Fruit fly (Drosophila melanogaster): ENCODE measurements around the gene CG31445.

DNA sequence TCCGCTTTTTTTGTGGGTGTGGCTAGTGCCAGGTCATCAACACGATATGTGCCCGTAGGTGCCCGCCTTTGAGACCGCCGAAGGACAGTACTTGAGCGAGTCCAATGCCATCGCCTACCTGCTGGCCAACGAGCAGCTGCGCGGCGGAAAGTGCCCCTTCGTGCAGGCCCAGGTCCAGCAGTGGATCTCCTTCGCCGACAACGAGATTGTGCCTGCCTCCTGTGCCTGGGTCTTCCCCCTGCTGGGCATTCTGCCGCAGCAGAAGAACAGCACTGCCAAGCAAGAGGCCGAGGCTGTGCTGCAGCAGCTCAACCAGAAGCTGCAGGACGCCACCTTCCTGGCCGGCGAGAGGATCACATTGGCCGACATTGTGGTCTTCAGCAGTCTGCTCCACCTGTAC is 24.0 kb downstream of the CG31445 start:
- no peak for TF ChIP-seq CG7045 (GFP tag; optimal IDR thresholded peaks at IDR 0.05)
- TF ChIP-seq bab1 (GFP tag; optimal IDR thresholded peaks at IDR 0.05): no peak
- TF ChIP-seq CG33017 (tag; optimal IDR thresholded peaks at IDR 0.05): no peak
- no peak for TF ChIP-seq cic (GFP tag; optimal IDR thresholded peaks at IDR 0.05)
- TF ChIP-seq Crg-1 (GFP tag; optimal IDR thresholded peaks at IDR 0.05): no peak
- no peak for TF ChIP-seq Hr96 (GFP tag; optimal IDR thresholded peaks at IDR 0.05)
- no peak for TF ChIP-seq kay (GFP tag; ENCODE audit: borderline replicate concordance)
- TF ChIP-seq CG14711 (tag; optimal IDR thresholded peaks at IDR 0.05): no peak

Measured in whole organism, adult.